Fruit fly (Drosophila melanogaster): ENCODE results near the gene Mulk.

Mulk gene

dm6 chr2L:10277362-10277761 lies 7.5 kb downstream of the Mulk start (continued):
- peak; percentile 70 for TF ChIP-seq CG12659 (GFP tag; optimal IDR thresholded peaks at IDR 0.05)
- TF ChIP-seq ttk (GFP tag; IDR thresholded peaks at IDR 0.05), result no peak
- no peak for TF ChIP-seq HLH3B (GFP tag; IDR thresholded peaks at IDR 0.05)
- no peak for TF ChIP-seq CG13624 (GFP tag; optimal IDR thresholded peaks at IDR 0.05)
- TF ChIP-seq HLH4C (GFP tag; IDR thresholded peaks at IDR 0.05; ENCODE audit: partially characterized antibody), result peak; percentile 87
- peak; percentile 96 for TF ChIP-seq Opbp (GFP tag; IDR thresholded peaks at IDR 0.05; ENCODE audit: partially characterized antibody)
- no peak for TF ChIP-seq grn (GFP tag; optimal IDR thresholded peaks at IDR 0.05)
- peak; percentile 92 for TF ChIP-seq CG6791 (GFP tag; IDR thresholded peaks at IDR 0.05; ENCODE audit: partially characterized antibody)
- TF ChIP-seq odd (GFP tag; optimal IDR thresholded peaks at IDR 0.05), result no peak
- TF ChIP-seq CG12219 (GFP tag; optimal IDR thresholded peaks at IDR 0.05), result no peak
- TF ChIP-seq CG12299 (tag; optimal IDR thresholded peaks at IDR 0.05), result peak; percentile 38
- no peak for TF ChIP-seq tup (GFP tag; optimal IDR thresholded peaks at IDR 0.05)
- TF ChIP-seq gem (tag; optimal IDR thresholded peaks at IDR 0.05), result no peak
- no peak for TF ChIP-seq sr (GFP tag; IDR thresholded peaks at IDR 0.05)
- no peak for TF ChIP-seq yki (optimal IDR thresholded peaks at IDR 0.05)
- no peak for TF ChIP-seq Chrac-16 (GFP tag; optimal IDR thresholded peaks at IDR 0.05)
- TF ChIP-seq Atf-2 (GFP tag; optimal IDR thresholded peaks at IDR 0.05), result no peak
- TF ChIP-seq ato (GFP tag; IDR thresholded peaks at IDR 0.05; ENCODE audit: partially characterized antibody), result peak; percentile 92
- TF ChIP-seq dm (GFP tag; optimal IDR thresholded peaks at IDR 0.05), result no peak
- TF ChIP-seq B-H2 (GFP tag; optimal IDR thresholded peaks at IDR 0.05), result peak; percentile 9
- TF ChIP-seq Antp (GFP tag; optimal IDR thresholded peaks at IDR 0.05), result no peak
- no peak for TF ChIP-seq CG2889 (GFP tag; IDR thresholded peaks at IDR 0.05)
- TF ChIP-seq CG4617 (GFP tag; optimal IDR thresholded peaks at IDR 0.05; ENCODE audit: borderline replicate concordance), result peak; percentile 43
- peak; percentile 89 for TF ChIP-seq BEAF-32 (GFP tag; optimal IDR thresholded peaks at IDR 0.05)
- TF ChIP-seq lov (optimal IDR thresholded peaks at IDR 0.05), result no peak
- no peak for TF ChIP-seq lov (GFP tag; IDR thresholded peaks at IDR 0.05)
- no peak for TF ChIP-seq CG12155 (GFP tag; optimal IDR thresholded peaks at IDR 0.05)
- TF ChIP-seq CG9215 (GFP tag; IDR thresholded peaks at IDR 0.05), result no peak
- no peak for TF ChIP-seq nom (GFP tag; optimal IDR thresholded peaks at IDR 0.05)
- TF ChIP-seq CG15601 (tag; optimal IDR thresholded peaks at IDR 0.05), result no peak
- no peak for TF ChIP-seq CG7987 (GFP tag; optimal IDR thresholded peaks at IDR 0.05)
- TF ChIP-seq Dek (tag; optimal IDR thresholded peaks at IDR 0.05), result no peak
- no peak for TF ChIP-seq crc (GFP tag; optimal IDR thresholded peaks at IDR 0.05)
- peak; percentile 92 for TF ChIP-seq knrl (GFP tag; IDR thresholded peaks at IDR 0.05; ENCODE audit: partially characterized antibody)
- TF ChIP-seq CG9727 (GFP tag; optimal IDR thresholded peaks at IDR 0.05), result no peak
- TF ChIP-seq pzg (GFP tag; optimal IDR thresholded peaks at IDR 0.05), result peak; percentile 75
- TF ChIP-seq sob (GFP tag; IDR thresholded peaks at IDR 0.05), result no peak
- TF ChIP-seq CG6272 (GFP tag; IDR thresholded peaks at IDR 0.05), result no peak
- peak; percentile 89 for TF ChIP-seq tna (GFP tag; IDR thresholded peaks at IDR 0.05; ENCODE audit: partially characterized antibody)
- TF ChIP-seq Poxn (GFP tag; IDR thresholded peaks at IDR 0.05), result no peak
- no peak for TF ChIP-seq CG18262 (tag; optimal IDR thresholded peaks at IDR 0.05)
- TF ChIP-seq Med (GFP tag), result peak; percentile 46
- no peak for TF ChIP-seq ash1 (GFP tag; optimal IDR thresholded peaks at IDR 0.05)
- no peak for TF ChIP-seq luna (GFP tag; optimal IDR thresholded peaks at IDR 0.05)
- TF ChIP-seq jigr1 (GFP tag; IDR thresholded peaks at IDR 0.05), result no peak
- 0 out of 3 replicates have a peak, but pooled peaks have one; percentile 12 for TF ChIP-seq zfh1 (GFP tag; IDR thresholded peaks at IDR 0.05)
- TF ChIP-seq CG17361 (GFP tag; IDR thresholded peaks at IDR 0.05), result no peak
- peak; percentile 66 for TF ChIP-seq trem (tag; optimal IDR thresholded peaks at IDR 0.05)
- no peak for TF ChIP-seq CG11247 (GFP tag; IDR thresholded peaks at IDR 0.05)
- no peak for TF ChIP-seq tio (GFP tag; optimal IDR thresholded peaks at IDR 0.05)
- no peak for TF ChIP-seq CG11093 (GFP tag; IDR thresholded peaks at IDR 0.05)
- no peak for TF ChIP-seq CG5245 (GFP tag; optimal IDR thresholded peaks at IDR 0.05)

Measured in whole organism, embryonic.